Worm (Caenorhabditis elegans): ENCODE measurements around the gene flp-28.

ce11 chrX:10113677-10114076, 25.9 kb upstream of the flp-28 start:
- TF ChIP-seq pes-1 (GFP tag; IDR thresholded peaks at IDR 0.05) (no peak), ama-1 (optimal IDR thresholded peaks at IDR 0.05) (no peak), hnd-1 (tag; optimal IDR thresholded peaks at IDR 0.05) (no peak), scrt-1 (GFP tag; IDR thresholded peaks at IDR 0.05) (no peak), tra-4 (tag; optimal IDR thresholded peaks at IDR 0.05) (no peak), ets-7 (tag; optimal IDR thresholded peaks at IDR 0.05) (no peak), hmg-4 (GFP tag; optimal IDR thresholded peaks at IDR 0.05) (no peak)

Data from whole organism, early embryonic.